Fruit fly (Drosophila melanogaster) whole organism, adult: ENCODE results near the gene Art4.

ENCODE experiments used
- CG11617 ChIP-seq: fragments of 200-800 bp; sonication (Bioruptor generic); optimal IDR thresholded peaks from 2 replicates; lab custom pipeline; 2017; ENCODE audit warnings: mild to moderate bottlenecking, missing biosample characterization, missing genetic modification reagents, missing genetic modification characterization
- CG12768 ChIP-seq: fragments of 200-800 bp; sonication (Bioruptor generic); optimal IDR thresholded peaks from 2 replicates; lab custom pipeline; 2017; ENCODE audit warnings: missing biosample characterization, missing genetic modification characterization, mild to moderate bottlenecking, moderate library complexity, missing genetic modification reagents
- CG14711 ChIP-seq: fragments of 200-800 bp; sonication (Bioruptor generic); optimal IDR thresholded peaks from 2 replicates; lab custom pipeline; 2018; ENCODE audit warnings: missing biosample characterization, mild to moderate bottlenecking, missing genetic modification characterization, moderate library complexity
- CG1620 ChIP-seq: fragments of 200-800 bp; sonication (Bioruptor generic); optimal IDR thresholded peaks from 2 replicates; lab custom pipeline; 2016; ENCODE audit warnings: missing biosample characterization, missing genetic modification characterization
- CG33017 ChIP-seq: fragments of 200-800 bp; sonication (Bioruptor generic); optimal IDR thresholded peaks from 2 replicates; lab custom pipeline; 2018; ENCODE audit warnings: missing biosample characterization, mild to moderate bottlenecking, missing genetic modification characterization, moderate library complexity
- CG5204 ChIP-seq: fragments of 200-800 bp; sonication (Bioruptor generic); optimal IDR thresholded peaks from 2 replicates; lab custom pipeline; 2016; ENCODE audit warnings: missing biosample characterization, missing genetic modification characterization
- CG7045 ChIP-seq: fragments of 200-800 bp; sonication (Bioruptor generic); optimal IDR thresholded peaks from 2 replicates; lab custom pipeline; 2017; ENCODE audit warnings: missing biosample characterization, mild to moderate bottlenecking, missing genetic modification characterization
- CG7101 ChIP-seq: fragments of 200-800 bp; sonication (Bioruptor generic); optimal IDR thresholded peaks from 2 replicates; lab custom pipeline; 2018; ENCODE audit warnings: missing biosample characterization, mild to moderate bottlenecking, missing genetic modification characterization, moderate library complexity
- Clk ChIP-seq: fragments of 200-800 bp; sonication (Bioruptor generic); optimal IDR thresholded peaks from 2 replicates; lab custom pipeline; 2017; ENCODE audit warnings: missing biosample characterization, missing genetic modification characterization
- Crg-1 ChIP-seq: fragments of 200-800 bp; sonication (Bioruptor generic); optimal IDR thresholded peaks from 2 replicates; lab custom pipeline; 2016; ENCODE audit warnings: missing biosample characterization, missing genetic modification characterization
- Hr96 ChIP-seq: fragments of 200-800 bp; sonication (Bioruptor generic); optimal IDR thresholded peaks from 2 replicates; lab custom pipeline; 2016; ENCODE audit warnings: missing biosample characterization, missing genetic modification characterization
- Mnt ChIP-seq: fragments of 200-800 bp; sonication (Bioruptor generic); optimal IDR thresholded peaks from 2 replicates; lab custom pipeline; 2016; ENCODE audit warnings: missing biosample characterization, mild to moderate bottlenecking, missing genetic modification characterization
- bab1 ChIP-seq: fragments of 200-800 bp; sonication (Bioruptor generic); optimal IDR thresholded peaks from 3 replicates; lab custom pipeline; 2019; ENCODE audit warnings: missing biosample characterization, mild to moderate bottlenecking, missing genetic modification characterization, moderate library complexity
- cic ChIP-seq: fragments of 200-800 bp; sonication (Bioruptor generic); optimal IDR thresholded peaks from 2 replicates; lab custom pipeline; 2017; ENCODE audit warnings: missing biosample characterization, mild to moderate bottlenecking, missing genetic modification characterization, moderate library complexity
- cnc ChIP-seq, 2 experiments: fragments of >200 bp; optimal IDR thresholded peaks; 2 replicates each; lab custom pipeline; 2017
- kay ChIP-seq: fragments of 200-800 bp; sonication (Bioruptor generic); peaks from one replicate; lab custom pipeline; 2016; ENCODE audit warnings: missing biosample characterization, missing genetic modification characterization, borderline replicate concordance
- ovo ChIP-seq: fragments of 200-800 bp; sonication (Bioruptor generic); optimal IDR thresholded peaks from 2 replicates; lab custom pipeline; 2016; ENCODE audit warnings: missing biosample characterization, missing genetic modification characterization
- pad ChIP-seq: fragments of 200-800 bp; sonication (Bioruptor generic); optimal IDR thresholded peaks from 3 replicates; lab custom pipeline; 2017; ENCODE audit warnings: missing biosample characterization, missing genetic modification characterization, mild to moderate bottlenecking, moderate library complexity, missing genetic modification reagents
- tj ChIP-seq: fragments of 200-800 bp; sonication (Bioruptor generic); optimal IDR thresholded peaks from 3 replicates; lab custom pipeline; 2017; ENCODE audit warnings: missing biosample characterization, mild to moderate bottlenecking, missing genetic modification characterization, moderate library complexity
- toe ChIP-seq: fragments of 200-800 bp; sonication (Bioruptor generic); optimal IDR thresholded peaks from 2 replicates; lab custom pipeline; 2016; ENCODE audit warnings: missing biosample characterization, missing genetic modification characterization

The Art4 gene

dm6 chr3R:9968239-9968638 is 17.6 kb downstream of the Art4 start:
- TF ChIP-seq toe (GFP tag; lab: Kevin White, UChicago) (no peak), kay (GFP tag; lab: Kevin White, UChicago) (peak; percentile 77), CG12768 (GFP tag; lab: Kevin White, UChicago) (no peak)

- TF ChIP-seq kay (GFP tag; lab: Kevin White, UChicago) (no peak), CG14711 (tag; lab: Kevin White, UChicago) (no peak), Clk (GFP tag; lab: Kevin White, UChicago) (no peak), tj (no peak), pad (GFP tag; lab: Kevin White, UChicago) (no peak), Mnt (GFP tag; lab: Kevin White, UChicago) (no peak)
Measured at dm6 chr3R:9966109-9966701, 19.7 kb downstream of the Art4 start.

- TF ChIP-seq ovo (GFP tag; lab: Kevin White, UChicago) (no peak), Hr96 (GFP tag; lab: Kevin White, UChicago) (no peak), CG7045 (no peak), pad (GFP tag; lab: Kevin White, UChicago) (no peak), cic (GFP tag; lab: Kevin White, UChicago) (no peak), Crg-1 (GFP tag; lab: Kevin White, UChicago) (no peak), cnc (optimal IDR thresholded peaks at IDR 0.05; lab: Kevin White, UChicago) (no peak), bab1 (GFP tag; lab: Kevin White, UChicago) (no peak), CG14711 (tag; lab: Kevin White, UChicago) (no peak), CG1620 (GFP tag; lab: Kevin White, UChicago) (no peak), CG5204 (GFP tag; lab: Kevin White, UChicago) (no peak), CG11617 (GFP tag; lab: Kevin White, UChicago) (no peak), Clk (GFP tag; lab: Kevin White, UChicago) (no peak), kay (GFP tag; lab: Kevin White, UChicago) (no peak), Mnt (GFP tag; lab: Kevin White, UChicago) (no peak), CG12768 (GFP tag; lab: Kevin White, UChicago) (no peak), tj (no peak), CG33017 (tag; lab: Kevin White, UChicago) (no peak), CG7101 (tag; lab: Kevin White, UChicago) (no peak), toe (GFP tag; lab: Kevin White, UChicago) (no peak)
Measured at dm6 chr3R:9964600-9965301, 21.1 kb downstream of the Art4 start.

dm6 chr3R:9963179-9963905 is 22.5 kb downstream of the Art4 start:
- TF ChIP-seq CG5204 (GFP tag; lab: Kevin White, UChicago), result no peak

- TF ChIP-seq CG7101 (tag; lab: Kevin White, UChicago) (no peak), cic (GFP tag; lab: Kevin White, UChicago) (no peak), CG33017 (tag; lab: Kevin White, UChicago) (no peak), cnc (optimal IDR thresholded peaks at IDR 0.05; lab: Kevin White, UChicago) (no peak), kay (GFP tag; lab: Kevin White, UChicago) (no peak), Clk (GFP tag; lab: Kevin White, UChicago) (no peak), bab1 (GFP tag; lab: Kevin White, UChicago) (no peak), Hr96 (GFP tag; lab: Kevin White, UChicago) (no peak), Mnt (GFP tag; lab: Kevin White, UChicago) (no peak), CG14711 (tag; lab: Kevin White, UChicago) (no peak), CG11617 (GFP tag; lab: Kevin White, UChicago) (no peak), tj (no peak), CG7045 (no peak), ovo (GFP tag; lab: Kevin White, UChicago) (no peak), Crg-1 (GFP tag; lab: Kevin White, UChicago) (no peak), pad (GFP tag; lab: Kevin White, UChicago) (no peak), toe (GFP tag; lab: Kevin White, UChicago) (no peak), CG1620 (GFP tag; lab: Kevin White, UChicago) (no peak), CG12768 (GFP tag; lab: Kevin White, UChicago) (no peak)
Measured at dm6 chr3R:9961163-9962072, 24.4 kb downstream of the Art4 start.
